Fruit fly (Drosophila melanogaster) whole organism, larva: ENCODE measurements around the gene nrv2.

Experiments used
- noc ChIP-seq: fragments of 200-800 bp; sonication (Bioruptor generic); optimal IDR thresholded peaks from 3 replicates; lab custom pipeline; 2019; ENCODE audit warnings: missing biosample characterization, mild to moderate bottlenecking, missing genetic modification characterization, moderate library complexity

nrv2 gene

dm6 chr2L:6772655-6773054 is 26.0 kb downstream of the nrv2 start, which contains the start of gene LUBEL:
Gene LUBEL, minus strand, starts transcription at chr2L:6772755.
- no peak for TF ChIP-seq noc (tag; lab: Kevin White, UChicago)

- TF ChIP-seq noc (tag; lab: Kevin White, UChicago), result no peak
Measured at dm6 chr2L:6759528-6759927, 39.1 kb downstream of the nrv2 start, which contains the start of gene CG11322. Gene CG11322, minus strand, starts transcription at chr2L:6759628.

dm6 chr2L:6751037-6751436 is 47.6 kb downstream of the nrv2 start:
- no peak for TF ChIP-seq noc (tag; lab: Kevin White, UChicago)

- TF ChIP-seq noc (tag; lab: Kevin White, UChicago), result no peak
Measured at dm6 chr2L:6747814-6748213, 50.8 kb downstream of the nrv2 start, which contains the start of gene CG44271. Gene CG44271, minus strand, starts transcription at chr2L:6747914.

dm6 chr2L:6745522-6745921 is 53.1 kb downstream of the nrv2 start, which contains the start of gene CG31910:
Gene CG31910, minus strand, starts transcription at chr2L:6745622.
- no peak for TF ChIP-seq noc (tag; lab: Kevin White, UChicago)

dm6 chr2L:6741980-6742591 is 56.6 kb downstream of the nrv2 start, which contains the start of gene meng:
Gene meng, plus strand, starts transcription at chr2L:6742502.
- no peak for TF ChIP-seq noc (tag; lab: Kevin White, UChicago)

- no peak for TF ChIP-seq noc (tag; lab: Kevin White, UChicago)
Measured at dm6 chr2L:6740088-6740487, 58.6 kb downstream of the nrv2 start, which contains the start of gene TTLL3A. Gene TTLL3A, minus strand, starts transcription at chr2L:6740188.
